Fruit fly (Drosophila melanogaster) whole organism, pupa: ENCODE data around the gene Aprt.
A peak's percentile ranks its signal among the peaks of the same experiment; 100 is the strongest.

Experiments used
- CG12605 ChIP-seq: fragments of 200-800 bp; sonication (Bioruptor generic); IDR thresholded peaks from 2 replicates; pipeline ENCODE4 v1.3.6; 2022; ENCODE audit warnings: missing biosample characterization, missing genetic modification characterization
- CG13204 ChIP-seq: fragments of 200-800 bp; sonication (Bioruptor generic); optimal IDR thresholded peaks from 2 replicates; lab custom pipeline; 2018; ENCODE audit warnings: missing biosample characterization, mild to moderate bottlenecking, missing genetic modification characterization, moderate library complexity
- CG8159 ChIP-seq: fragments of 200-800 bp; sonication (Bioruptor generic); optimal IDR thresholded peaks from 3 replicates; lab custom pipeline; 2018; ENCODE audit warnings: missing biosample characterization, mild to moderate bottlenecking, missing genetic modification characterization, moderate library complexity
- D1 ChIP-seq: fragments of 200-800 bp; sonication (Bioruptor generic); optimal IDR thresholded peaks from 2 replicates; lab custom pipeline; 2018; ENCODE audit warnings: missing biosample characterization, mild to moderate bottlenecking, missing genetic modification characterization, moderate library complexity
- EcR ChIP-seq: fragments of 200-800 bp; sonication (Bioruptor generic); optimal IDR thresholded peaks from 3 replicates; lab custom pipeline; 2019; ENCODE audit warnings: missing biosample characterization, missing genetic modification characterization, mild to moderate bottlenecking, moderate library complexity, missing genetic modification reagents
- Ets98B ChIP-seq: fragments of 200-800 bp; sonication (Bioruptor generic); IDR thresholded peaks from 2 replicates; pipeline ENCODE4 v1.3.6; 2022; ENCODE audit warnings: missing biosample characterization, missing genetic modification characterization
- Pif1B ChIP-seq: fragments of 200-800 bp; sonication (Bioruptor generic); optimal IDR thresholded peaks from 3 replicates; lab custom pipeline; 2016; ENCODE audit warnings: missing biosample characterization, missing genetic modification characterization
- Snoo ChIP-seq: fragments of 200-800 bp; sonication (Bioruptor generic); optimal IDR thresholded peaks from 3 replicates; lab custom pipeline; 2017; ENCODE audit warnings: missing biosample characterization, mild to moderate bottlenecking, missing genetic modification characterization, inconsistent platforms
- rn ChIP-seq: fragments of 200-800 bp; sonication (Bioruptor generic); IDR thresholded peaks from 2 replicates; pipeline ENCODE4 v1.3.6; 2022; ENCODE audit warnings: missing biosample characterization, missing genetic modification characterization

DNA sequence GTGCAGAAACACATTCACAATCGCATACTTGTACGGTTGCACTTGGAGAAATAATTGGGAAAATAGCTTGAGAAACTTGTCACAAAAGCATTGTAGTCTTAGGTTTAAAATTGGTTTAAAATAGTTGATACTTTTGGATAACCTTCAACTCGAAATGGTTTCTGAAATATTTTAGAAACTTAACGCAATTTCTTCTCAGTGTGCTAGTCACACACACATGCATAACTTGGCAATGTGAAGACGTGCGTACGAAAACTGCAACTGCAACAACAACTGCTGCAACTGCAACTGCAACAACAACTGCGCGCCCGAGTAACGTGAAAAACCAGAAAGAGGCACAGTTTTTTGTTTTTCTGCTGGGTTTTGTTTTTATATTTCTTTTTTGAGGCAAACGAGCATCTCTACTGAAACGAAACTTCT is 1.3 kb upstream of the Aprt start:
- TF ChIP-seq CG8159 (peak; percentile 98), rn (peak; percentile 97), Ets98B (peak; percentile 99), EcR (GFP tag; lab: Kevin White, UChicago) (no peak), Snoo (tag; lab: Kevin White, UChicago) (peak; percentile 92), D1 (peak; percentile 90), CG13204 (GFP tag; lab: Kevin White, UChicago) (peak; percentile 91), Pif1B (GFP tag; lab: Kevin White, UChicago) (peak; percentile 97), CG12605 (peak; percentile 97)
